Worm (Caenorhabditis elegans) whole organism, L4 larva: Measurements from ENCODE around the gene tmem-135.

ENCODE experiments used
- D1046.2 ChIP-seq: fragments of 200-800 bp; sonication (Bioruptor generic); IDR thresholded peaks from 2 replicates; pipeline ENCODE4 v1.3.6; 2022; ENCODE audit warnings: missing genetic modification characterization, missing compliant biosample characterization
- F10B5.3 ChIP-seq: sonication (generic microtip); optimal IDR thresholded peaks from 2 replicates; lab custom pipeline; 2016; ENCODE audit warnings: mild to moderate bottlenecking, missing genetic modification characterization, missing compliant biosample characterization
- T20F7.1 ChIP-seq: fragments of 200-800 bp; sonication (Bioruptor generic); optimal IDR thresholded peaks from 2 replicates; lab custom pipeline; 2018; ENCODE audit warnings: mild to moderate bottlenecking, missing genetic modification characterization, missing compliant biosample characterization
- T26A8.4 ChIP-seq: fragments of 200-800 bp; sonication (Bioruptor generic); IDR thresholded peaks from 2 replicates; pipeline ENCODE4 v1.3.6; 2022; ENCODE audit warnings: missing genetic modification characterization, missing compliant biosample characterization
- Y5F2A.4 ChIP-seq: fragments of 200-800 bp; sonication (Bioruptor generic); optimal IDR thresholded peaks from 2 replicates; lab custom pipeline; 2018; ENCODE audit warnings: mild to moderate bottlenecking, missing genetic modification characterization, missing compliant biosample characterization
- Y75B8A.6 ChIP-seq: fragments of 200-800 bp; sonication (Bioruptor generic); IDR thresholded peaks from 2 replicates; pipeline ENCODE4 v1.3.6; 2022; ENCODE audit warnings: missing genetic modification reagents, missing genetic modification characterization, missing compliant biosample characterization
- ZK337.2 ChIP-seq: fragments of 200-800 bp; sonication (Bioruptor generic); IDR thresholded peaks from 2 replicates; pipeline ENCODE4 v1.3.6; 2022; ENCODE audit warnings: missing genetic modification reagents, missing genetic modification characterization, missing compliant biosample characterization
- ZK546.5 ChIP-seq, 2 experiments: sonication (generic microtip); optimal IDR thresholded peaks; 2 replicates each; lab custom pipeline; 2017; ENCODE audit warnings: missing biosample characterization in 2 of 2, missing genetic modification characterization in 2 of 2
- aha-1 ChIP-seq: fragments of 150-350 bp; peaks from one replicate; lab custom pipeline; 2014; ENCODE audit warnings: missing biosample characterization, missing genetic modification characterization
- aly-2 ChIP-seq: sonication (generic microtip); optimal IDR thresholded peaks from 2 replicates; lab custom pipeline; 2018; ENCODE audit warnings: missing biosample characterization, missing genetic modification characterization
- ceh-44 ChIP-seq: fragments of 200-800 bp; sonication (Bioruptor generic); IDR thresholded peaks from 2 replicates; pipeline ENCODE4 v1.3.6; 2022; ENCODE audit warnings: missing genetic modification reagents, missing genetic modification characterization, missing compliant biosample characterization
- ces-1 ChIP-seq: fragments of 150-350 bp; sonication (generic microtip); optimal IDR thresholded peaks from 4 replicates; lab custom pipeline; 2014; ENCODE audit warnings: missing biosample characterization, missing genetic modification reagents, missing genetic modification characterization
- ctbp-1 ChIP-seq: fragments of 200-800 bp; sonication (Bioruptor generic); IDR thresholded peaks from 2 replicates; pipeline ENCODE4 v1.3.6; 2022; ENCODE audit warnings: missing genetic modification reagents, missing genetic modification characterization, missing compliant biosample characterization
- daf-12 ChIP-seq: fragments of 150-350 bp; optimal IDR thresholded peaks from 2 replicates; lab custom pipeline; 2014; ENCODE audit warnings: missing biosample characterization, missing genetic modification reagents, missing genetic modification characterization
- daf-19 ChIP-seq: fragments of 200-800 bp; sonication (Bioruptor generic); conservative IDR thresholded peaks from 2 replicates; pipeline ENCODE4 v1.3.6; 2022; ENCODE audit warnings: missing genetic modification characterization, missing compliant biosample characterization
- daf-8 ChIP-seq: fragments of 200-800 bp; sonication (Bioruptor generic); IDR thresholded peaks from 2 replicates; pipeline ENCODE4 v1.3.6; 2022; ENCODE audit warnings: missing genetic modification characterization, missing compliant biosample characterization
- dmd-8 ChIP-seq: fragments of 200-800 bp; sonication (Bioruptor generic); IDR thresholded peaks from 2 replicates; pipeline ENCODE4 v1.3.6; 2022; ENCODE audit warnings: missing genetic modification characterization, missing compliant biosample characterization
- dpl-1 ChIP-seq: fragments of 150-350 bp; optimal IDR thresholded peaks from 2 replicates; lab custom pipeline; 2014; ENCODE audit warnings: missing biosample characterization, missing genetic modification reagents, missing genetic modification characterization
- duxl-1 ChIP-seq: sonication (generic microtip); optimal IDR thresholded peaks from 2 replicates; lab custom pipeline; 2016; ENCODE audit warnings: mild to moderate bottlenecking, missing genetic modification characterization, moderate library complexity, missing compliant biosample characterization; ENCODE audit not compliant: poor library complexity
- egl-27 ChIP-seq: sonication (generic microtip); optimal IDR thresholded peaks from 3 replicates; lab custom pipeline; 2017; ENCODE audit warnings: missing biosample characterization, missing genetic modification reagents, missing genetic modification characterization
- egl-43 ChIP-seq: fragments of 200-800 bp; sonication (Bioruptor generic); IDR thresholded peaks from 2 replicates; pipeline ENCODE4 v1.3.6; 2022; ENCODE audit warnings: missing genetic modification reagents, missing genetic modification characterization, missing compliant biosample characterization
- fos-1 ChIP-seq: fragments of 150-350 bp; optimal IDR thresholded peaks from 2 replicates; lab custom pipeline; 2014; ENCODE audit warnings: missing biosample characterization, missing genetic modification characterization
- hlh-11 ChIP-seq: fragments of 200-800 bp; sonication (Bioruptor generic); optimal IDR thresholded peaks from 2 replicates; lab custom pipeline; 2018; ENCODE audit warnings: mild to moderate bottlenecking, missing genetic modification characterization, missing compliant biosample characterization
- hmg-1.1 ChIP-seq: fragments of 200-800 bp; sonication (Bioruptor generic); IDR thresholded peaks from 2 replicates; pipeline ENCODE4 v1.3.6; 2022; ENCODE audit warnings: missing genetic modification reagents, missing genetic modification characterization, missing compliant biosample characterization
- jun-1 ChIP-seq: fragments of 150-350 bp; optimal IDR thresholded peaks from 2 replicates; lab custom pipeline; 2014; ENCODE audit warnings: missing biosample characterization, missing genetic modification reagents, missing genetic modification characterization
- lin-13 ChIP-seq: fragments of 150-350 bp; optimal IDR thresholded peaks from 2 replicates; lab custom pipeline; 2014; ENCODE audit warnings: missing biosample characterization, missing genetic modification reagents, missing genetic modification characterization
- lin-15B ChIP-seq: fragments of 150-350 bp; sonication (generic microtip); optimal IDR thresholded peaks from 3 replicates; lab custom pipeline; 2014; ENCODE audit warnings: missing biosample characterization, missing genetic modification characterization
- lin-29 ChIP-seq: fragments of 200-800 bp; sonication (Bioruptor generic); IDR thresholded peaks from 2 replicates; pipeline ENCODE4 v1.3.6; 2022; ENCODE audit warnings: missing genetic modification reagents, missing genetic modification characterization, missing compliant biosample characterization
- lin-39 ChIP-seq: fragments of 150-350 bp; optimal IDR thresholded peaks from 2 replicates; lab custom pipeline; 2014; ENCODE audit warnings: missing biosample characterization, missing genetic modification reagents, missing genetic modification characterization
- madf-5 ChIP-seq, 2 experiments: fragments of 200-800 bp; sonication (Bioruptor generic); IDR thresholded peaks; 2 replicates each; pipeline ENCODE4 v1.3.6; 2022; ENCODE audit warnings: missing compliant biosample characterization in 2 of 2, missing genetic modification characterization in 2 of 2
- madf-9 ChIP-seq: fragments of 200-800 bp; sonication (Bioruptor generic); conservative IDR thresholded peaks from 2 replicates; pipeline ENCODE4 v1.3.6; 2022; ENCODE audit warnings: missing genetic modification reagents, missing genetic modification characterization, missing compliant biosample characterization
- mep-1 ChIP-seq: fragments of 150-350 bp; sonication (generic microtip); optimal IDR thresholded peaks from 3 replicates; lab custom pipeline; 2014; ENCODE audit warnings: missing biosample characterization, missing genetic modification characterization
- mes-2 ChIP-seq: sonication (generic microtip); optimal IDR thresholded peaks from 2 replicates; lab custom pipeline; 2016; ENCODE audit warnings: missing genotype, mild to moderate bottlenecking, missing genetic modification characterization, missing compliant biosample characterization; ENCODE audit not compliant: poor library complexity, severe bottlenecking
- mxl-2 ChIP-seq: fragments of 200-800 bp; sonication (Bioruptor generic); conservative IDR thresholded peaks from 2 replicates; pipeline ENCODE4 v1.3.6; 2022; ENCODE audit warnings: missing genetic modification reagents, missing genetic modification characterization, missing compliant biosample characterization
- mxl-3 ChIP-seq: fragments of 200-800 bp; sonication (Bioruptor generic); optimal IDR thresholded peaks from 2 replicates; lab custom pipeline; 2018; ENCODE audit warnings: mild to moderate bottlenecking, missing genetic modification characterization, missing compliant biosample characterization
- nhr-10 ChIP-seq: fragments of 150-350 bp; optimal IDR thresholded peaks from 2 replicates; lab custom pipeline; 2014; ENCODE audit warnings: missing biosample characterization, missing genetic modification characterization
- nhr-111 ChIP-seq: fragments of 200-800 bp; sonication (Bioruptor generic); optimal IDR thresholded peaks from 2 replicates; lab custom pipeline; 2018; ENCODE audit warnings: mild to moderate bottlenecking, missing genetic modification characterization, missing compliant biosample characterization
- nhr-237 ChIP-seq: sonication (generic microtip); optimal IDR thresholded peaks from 2 replicates; lab custom pipeline; 2017; ENCODE audit warnings: missing biosample characterization, missing genetic modification characterization
- nhr-28 ChIP-seq: fragments of 150-350 bp; optimal IDR thresholded peaks from 2 replicates; lab custom pipeline; 2014; ENCODE audit warnings: missing biosample characterization, missing genetic modification characterization
- nhr-41 ChIP-seq: fragments of 200-800 bp; sonication (Bioruptor generic); IDR thresholded peaks from 2 replicates; pipeline ENCODE4 v1.3.6; 2022; ENCODE audit warnings: missing genetic modification reagents, missing genetic modification characterization, missing compliant biosample characterization
- nhr-42 ChIP-seq: fragments of 200-800 bp; sonication (Bioruptor generic); IDR thresholded peaks from 2 replicates; pipeline ENCODE4 v1.3.6; 2022; ENCODE audit warnings: missing genetic modification characterization, missing compliant biosample characterization
- nhr-76 ChIP-seq: fragments of 150-350 bp; optimal IDR thresholded peaks from 2 replicates; lab custom pipeline; 2014; ENCODE audit warnings: missing biosample characterization, missing genetic modification characterization
- nhr-77 ChIP-seq: fragments of 150-350 bp; optimal IDR thresholded peaks from 2 replicates; lab custom pipeline; 2014; ENCODE audit warnings: missing biosample characterization, missing genetic modification characterization
- rbr-2 ChIP-seq: sonication (generic microtip); optimal IDR thresholded peaks from 2 replicates; lab custom pipeline; 2016; ENCODE audit warnings: missing genotype, missing genetic modification characterization, missing compliant biosample characterization
- snpc-1.2 ChIP-seq: fragments of 200-800 bp; sonication (Bioruptor generic); IDR thresholded peaks from 2 replicates; pipeline ENCODE4 v1.3.6; 2022; ENCODE audit warnings: missing genetic modification reagents, missing genetic modification characterization, missing compliant biosample characterization
- tag-97 ChIP-seq: fragments of 200-800 bp; sonication (Bioruptor generic); IDR thresholded peaks from 2 replicates; pipeline ENCODE4 v1.3.6; 2022; ENCODE audit warnings: missing genetic modification characterization, missing compliant biosample characterization
- tra-1 ChIP-seq: fragments of 200-800 bp; sonication (Bioruptor generic); IDR thresholded peaks from 2 replicates; pipeline ENCODE4 v1.3.6; 2022; ENCODE audit warnings: missing genetic modification reagents, missing genetic modification characterization, missing compliant biosample characterization
- unc-39 ChIP-seq: sonication (generic microtip); optimal IDR thresholded peaks from 2 replicates; lab custom pipeline; 2017; ENCODE audit warnings: missing biosample characterization, missing genetic modification characterization
- unc-62 ChIP-seq, 3 experiments: fragments of 150-350 bp in 1 of 3; sonication (generic microtip); optimal IDR thresholded peaks in 2 of 3; peaks in 1 of 3; 1 replicate in 1 of 3; 2 replicates in 2 of 3; lab custom pipeline; 2014 to 2017; ENCODE audit warnings: missing biosample characterization in 3 of 3, missing genetic modification characterization in 3 of 3, missing genetic modification reagents in 3 of 3, missing genotype in 1 of 3
- zfp-2 ChIP-seq: sonication (generic microtip); optimal IDR thresholded peaks from 2 replicates; lab custom pipeline; 2016; ENCODE audit warnings: mild to moderate bottlenecking, missing genetic modification characterization, missing compliant biosample characterization
- ztf-7 ChIP-seq: fragments of 150-350 bp; optimal IDR thresholded peaks from 2 replicates; lab custom pipeline; 2014; ENCODE audit warnings: missing biosample characterization, missing genetic modification characterization

The tmem-135 gene

ce11 chrX:4711698-4712329 lies 38.3 kb downstream of the tmem-135 start, which contains the start of the genes dnj-14 and glit-1 (continued):
- TF ChIP-seq D1046.2 (GFP tag; lab: Robert Waterston, UW) (peak; percentile 99), unc-39 (tag; lab: Kevin White, UChicago) (no peak), nhr-42 (GFP tag; lab: Robert Waterston, UW) (peak; percentile 85), lin-13 (GFP tag; lab: Kevin White, UChicago) (peak; percentile 87), snpc-1.2 (GFP tag; lab: Robert Waterston, UW) (no peak), daf-8 (GFP tag; lab: Robert Waterston, UW) (no peak), nhr-10 (tag; lab: Kevin White, UChicago) (peak; percentile 50), ZK337.2 (GFP tag; lab: Robert Waterston, UW) (no peak), aha-1 (tag; lab: Kevin White, UChicago) (peak; percentile 99), aly-2 (tag; lab: Kevin White, UChicago) (no peak), F10B5.3 (peak; percentile 29), lin-15B (tag; lab: Kevin White, UChicago) (peak; percentile 18), T20F7.1 (GFP tag; lab: Kevin White, UChicago) (peak; percentile 76), tag-97 (GFP tag; lab: Robert Waterston, UW) (no peak), Y5F2A.4 (no peak), egl-27 (no peak), madf-5 (GFP tag; IDR thresholded peaks at IDR 0.05; lab: Robert Waterston, UW) (0 out of 4 replicates have a peak, but pooled peaks of 1 of the 2 experiments have one; percentile 40), egl-43 (GFP tag; lab: Robert Waterston, UW) (peak; percentile 66; the same call in 1 of the 2 replicates), T26A8.4 (peak; percentile 82), hmg-1.1 (GFP tag; lab: Robert Waterston, UW) (peak; percentile 88), Y75B8A.6 (no peak), unc-62 (GFP tag; optimal IDR thresholded peaks at IDR 0.05 in 1 of 2; lab: Kevin White, UChicago) (peak in 1 of 2 experiments; percentile 86), unc-62 (tag; optimal IDR thresholded peaks at IDR 0.05; lab: Kevin White, UChicago) (no peak), tra-1 (0 out of 2 replicates have a peak, but pooled peaks have one; percentile 39), mes-2 (peak; percentile 90), ZK546.5 (tag; optimal IDR thresholded peaks at IDR 0.05; lab: Kevin White, UChicago) (peak in 1 of 2 experiments; percentile 67), rbr-2 (tag; lab: Kevin White, UChicago) (peak; percentile 88), zfp-2 (tag; lab: Kevin White, UChicago) (peak; percentile 15), daf-19 (no peak), nhr-77 (tag; lab: Kevin White, UChicago) (peak; percentile 95), fos-1 (tag; lab: Kevin White, UChicago) (no peak), ces-1 (GFP tag; lab: Kevin White, UChicago) (no peak), hlh-11 (tag; lab: Kevin White, UChicago) (peak; percentile 98), lin-29 (no peak), mep-1 (peak; percentile 94), daf-12 (no peak), nhr-28 (tag; lab: Kevin White, UChicago) (peak; percentile 83), dpl-1 (GFP tag; lab: Kevin White, UChicago) (peak; percentile 76), nhr-111 (no peak), madf-9 (GFP tag; lab: Robert Waterston, UW) (peak; percentile 72), mxl-3 (GFP tag; lab: Kevin White, UChicago) (peak; percentile 88), ztf-7 (peak; percentile 67), nhr-237 (tag; lab: Kevin White, UChicago) (no peak), nhr-76 (no peak), mxl-2 (GFP tag; lab: Robert Waterston, UW) (no peak), duxl-1 (tag; lab: Kevin White, UChicago) (peak; percentile 80), jun-1 (peak; percentile 76), nhr-41 (GFP tag; lab: Robert Waterston, UW) (no peak), lin-39 (no peak), dmd-8 (GFP tag; lab: Robert Waterston, UW) (no peak), ceh-44 (GFP tag; lab: Robert Waterston, UW) (no peak), ctbp-1 (GFP tag; lab: Robert Waterston, UW) (peak; percentile 54; the same call in 1 of the 2 replicates)
